Fruit fly (Drosophila melanogaster): ENCODE results near the gene mRpL14.
A peak's percentile ranks its signal among the peaks of the same experiment; 100 is the strongest.

The mRpL14 gene

dm6 chrX:2356441-2356840, 12.0 kb upstream of the mRpL14 start:
- no peak for TF ChIP-seq Mio (GFP tag; optimal IDR thresholded peaks at IDR 0.05)
- TF ChIP-seq Myc (optimal IDR thresholded peaks at IDR 0.05): no peak
- TF ChIP-seq OdsH (GFP tag; optimal IDR thresholded peaks at IDR 0.05): no peak
- TF ChIP-seq pan (optimal IDR thresholded peaks at IDR 0.05): no peak
- no peak for TF ChIP-seq br (GFP tag; optimal IDR thresholded peaks at IDR 0.05)

dm6 chrX:2355531-2355986, 11.1 kb upstream of the mRpL14 start:
- no peak for TF ChIP-seq dl (GFP tag; optimal IDR thresholded peaks at IDR 0.05; ENCODE audit: insufficient read depth in 1 of 2, partially characterized antibody in 2 of 2)
- TF ChIP-seq CG9705 (GFP tag; optimal IDR thresholded peaks at IDR 0.05): no peak
- TF ChIP-seq woc (GFP tag; optimal IDR thresholded peaks at IDR 0.05): no peak
- no peak for TF ChIP-seq jim (GFP tag; optimal IDR thresholded peaks at IDR 0.05)
- no peak for TF ChIP-seq N (GFP tag; optimal IDR thresholded peaks at IDR 0.05)
- TF ChIP-seq dmrt93B (GFP tag; optimal IDR thresholded peaks at IDR 0.05): no peak
- no peak for TF ChIP-seq Vsx2 (GFP tag; optimal IDR thresholded peaks at IDR 0.05; ENCODE audit: partially characterized antibody)
- TF ChIP-seq rgr (GFP tag; optimal IDR thresholded peaks at IDR 0.05): no peak
- no peak for TF ChIP-seq br (GFP tag; optimal IDR thresholded peaks at IDR 0.05)
- no peak for TF ChIP-seq foxo (GFP tag; optimal IDR thresholded peaks at IDR 0.05)
- no peak for TF ChIP-seq brk (GFP tag; optimal IDR thresholded peaks at IDR 0.05)
- no peak for TF ChIP-seq tai (GFP tag; optimal IDR thresholded peaks at IDR 0.05)
- no peak for TF ChIP-seq Sp1 (GFP tag; optimal IDR thresholded peaks at IDR 0.05)
- no peak for TF ChIP-seq dsf (GFP tag; optimal IDR thresholded peaks at IDR 0.05; ENCODE audit: borderline replicate concordance)
- no peak for TF ChIP-seq psq (GFP tag; optimal IDR thresholded peaks at IDR 0.05)
- no peak for TF ChIP-seq sv (GFP tag; optimal IDR thresholded peaks at IDR 0.05)
- no peak for TF ChIP-seq Hnf4 (GFP tag; optimal IDR thresholded peaks at IDR 0.05)
- TF ChIP-seq fru (GFP tag; optimal IDR thresholded peaks at IDR 0.05): no peak
- TF ChIP-seq Jra (GFP tag; optimal IDR thresholded peaks at IDR 0.05): no peak
- no peak for TF ChIP-seq Hr83 (GFP tag; optimal IDR thresholded peaks at IDR 0.05; ENCODE audit: poor library complexity, severe bottlenecking)

dm6 chrX:2354169-2354568, 9.7 kb upstream of the mRpL14 start:
- no peak for TF ChIP-seq Rel (GFP tag; optimal IDR thresholded peaks at IDR 0.05)
- no peak for TF ChIP-seq Rel (tag; optimal IDR thresholded peaks at IDR 0.05)
- no peak for TF ChIP-seq Jra (GFP tag; optimal IDR thresholded peaks at IDR 0.05)
- TF ChIP-seq Dfd (GFP tag; optimal IDR thresholded peaks at IDR 0.05): no peak
- no peak for TF ChIP-seq ey (GFP tag; optimal IDR thresholded peaks at IDR 0.05)

dm6 chrX:2352819-2353218, 8.4 kb upstream of the mRpL14 start:
- no peak for TF ChIP-seq tai (GFP tag; optimal IDR thresholded peaks at IDR 0.05)
- TF ChIP-seq sage (GFP tag; optimal IDR thresholded peaks at IDR 0.05): no peak
- no peak for TF ChIP-seq HLH106 (tag; optimal IDR thresholded peaks at IDR 0.05)
- no peak for TF ChIP-seq CrebA (GFP tag; optimal IDR thresholded peaks at IDR 0.05; ENCODE audit: borderline replicate concordance)
- no peak for TF ChIP-seq jim (GFP tag; optimal IDR thresholded peaks at IDR 0.05)
- TF ChIP-seq lola (GFP tag; optimal IDR thresholded peaks at IDR 0.05): no peak
- no peak for TF ChIP-seq CG9705 (GFP tag; optimal IDR thresholded peaks at IDR 0.05)
- TF ChIP-seq Jra (GFP tag; optimal IDR thresholded peaks at IDR 0.05): no peak
- no peak for TF ChIP-seq N (GFP tag; optimal IDR thresholded peaks at IDR 0.05)
- TF ChIP-seq Rel (GFP tag; optimal IDR thresholded peaks at IDR 0.05): no peak
- TF ChIP-seq Rel (tag; optimal IDR thresholded peaks at IDR 0.05): no peak
- no peak for TF ChIP-seq Dfd (GFP tag; optimal IDR thresholded peaks at IDR 0.05)
- TF ChIP-seq Abd-B (GFP tag; optimal IDR thresholded peaks at IDR 0.05): no peak
- TF ChIP-seq usp (GFP tag; optimal IDR thresholded peaks at IDR 0.05): no peak

dm6 chrX:2350228-2350564, 5.7 kb upstream of the mRpL14 start:
- peak in 1 of 2 experiments; percentile 17 for TF ChIP-seq foxo (GFP tag; optimal IDR thresholded peaks at IDR 0.05)
- TF ChIP-seq rgr (GFP tag; optimal IDR thresholded peaks at IDR 0.05): no peak
- no peak for TF ChIP-seq Hr83 (GFP tag; optimal IDR thresholded peaks at IDR 0.05; ENCODE audit: poor library complexity, severe bottlenecking)

All from whole organism, wandering third instar larva.